Worm (Caenorhabditis elegans) whole organism, L1 larva: ENCODE results near the gene kbp-1.
A peak's percentile ranks its signal among the peaks of the same experiment; 100 is the strongest.

Source experiments
- C04F5.9 ChIP-seq: sonication (generic microtip); optimal IDR thresholded peaks from 2 replicates; lab custom pipeline; 2016; ENCODE audit warnings: missing genetic modification characterization, missing compliant biosample characterization
- ces-1 ChIP-seq: fragments of 150-350 bp; optimal IDR thresholded peaks from 2 replicates; lab custom pipeline; 2014; ENCODE audit warnings: missing biosample characterization, missing genetic modification reagents, missing genetic modification characterization
- lin-14 ChIP-seq: fragments of 200-800 bp; sonication (Bioruptor generic); optimal IDR thresholded peaks from 2 replicates; lab custom pipeline; 2018; ENCODE audit warnings: mild to moderate bottlenecking, missing genetic modification characterization, moderate library complexity, missing compliant biosample characterization
- nhr-28 ChIP-seq: fragments of 150-350 bp; optimal IDR thresholded peaks from 2 replicates; lab custom pipeline; 2014; ENCODE audit warnings: missing biosample characterization, missing genetic modification characterization
- nhr-71 ChIP-seq: sonication (generic microtip); optimal IDR thresholded peaks from 2 replicates; lab custom pipeline; 2016; ENCODE audit warnings: mild to moderate bottlenecking, missing genetic modification characterization, moderate library complexity, missing compliant biosample characterization
- unc-86 ChIP-seq: sonication (generic microtip); optimal IDR thresholded peaks from 2 replicates; lab custom pipeline; 2016; ENCODE audit warnings: missing genetic modification characterization, missing compliant biosample characterization

Gene kbp-1

ce11 chrIII:6914840-6915239, 45.4 kb downstream of the kbp-1 start:
- no peak for TF ChIP-seq ces-1 (GFP tag; lab: Kevin White, UChicago)
- peak; percentile 6 for TF ChIP-seq unc-86 (tag; lab: Kevin White, UChicago)
- TF ChIP-seq nhr-28 (tag; lab: Kevin White, UChicago): no peak
- peak; percentile 62 for TF ChIP-seq lin-14 (GFP tag; lab: Kevin White, UChicago)
- peak; percentile 3 for TF ChIP-seq nhr-71 (tag; lab: Kevin White, UChicago)
- TF ChIP-seq C04F5.9 (tag; lab: Kevin White, UChicago): no peak
- TF ChIP-seq, all 84 proteins: peak for 3
